Worm (Caenorhabditis elegans) whole organism, L2 larva: ENCODE data around the gene R02E4.2.
A peak's percentile ranks its signal among the peaks of the same experiment; 100 is the strongest.

Source experiments
- C34F6.9 ChIP-seq: fragments of 150-350 bp; optimal IDR thresholded peaks from 2 replicates; lab custom pipeline; 2014; ENCODE audit warnings: missing biosample characterization, missing genetic modification characterization
- F13H6.1 ChIP-seq: sonication (generic microtip); optimal IDR thresholded peaks from 2 replicates; lab custom pipeline; 2016; ENCODE audit warnings: missing genetic modification characterization, missing compliant biosample characterization
- R02D3.7 ChIP-seq: fragments of 150-350 bp; optimal IDR thresholded peaks from 2 replicates; lab custom pipeline; 2014; ENCODE audit warnings: missing biosample characterization, missing genetic modification characterization
- Y55F3AM.14 ChIP-seq: fragments of 200-800 bp; sonication (Bioruptor generic); optimal IDR thresholded peaks from 2 replicates; lab custom pipeline; 2018; ENCODE audit warnings: mild to moderate bottlenecking, missing genetic modification characterization, missing compliant biosample characterization
- alr-1 ChIP-seq: fragments of 150-350 bp; optimal IDR thresholded peaks from 2 replicates; lab custom pipeline; 2014; ENCODE audit warnings: missing biosample characterization, missing genetic modification characterization
- aly-2 ChIP-seq: fragments of 150-350 bp; optimal IDR thresholded peaks from 2 replicates; lab custom pipeline; 2014; ENCODE audit warnings: missing biosample characterization, missing genetic modification characterization
- blmp-1 ChIP-seq: sonication (generic microtip); optimal IDR thresholded peaks from 2 replicates; lab custom pipeline; 2017; ENCODE audit warnings: missing genetic modification characterization, mild to moderate bottlenecking, missing compliant biosample characterization, antibody characterized with exemption, moderate library complexity; ENCODE audit not compliant: insufficient read depth
- ceh-82 ChIP-seq: fragments of 150-350 bp; optimal IDR thresholded peaks from 2 replicates; lab custom pipeline; 2014; ENCODE audit warnings: missing biosample characterization, missing genetic modification characterization
- crh-2 ChIP-seq: sonication (generic microtip); optimal IDR thresholded peaks from 2 replicates; lab custom pipeline; 2017; ENCODE audit warnings: missing biosample characterization, missing genetic modification characterization
- dmd-4 ChIP-seq: sonication (generic microtip); optimal IDR thresholded peaks from 2 replicates; lab custom pipeline; 2017; ENCODE audit warnings: missing biosample characterization, missing genetic modification characterization
- egl-27 ChIP-seq: sonication (generic microtip); optimal IDR thresholded peaks from 3 replicates; lab custom pipeline; 2017; ENCODE audit warnings: missing biosample characterization, missing genetic modification reagents, missing genetic modification characterization
- elt-3 ChIP-seq: sonication (generic microtip); optimal IDR thresholded peaks from 2 replicates; lab custom pipeline; 2017; ENCODE audit warnings: missing biosample characterization, missing genetic modification characterization
- fos-1 ChIP-seq: fragments of 150-350 bp; optimal IDR thresholded peaks from 2 replicates; lab custom pipeline; 2014; ENCODE audit warnings: missing biosample characterization, missing genetic modification characterization
- gmeb-1 ChIP-seq: fragments of 150-350 bp; optimal IDR thresholded peaks from 2 replicates; lab custom pipeline; 2014; ENCODE audit warnings: missing biosample characterization, missing genetic modification characterization
- lin-11 ChIP-seq: fragments of 150-350 bp; sonication (generic microtip); optimal IDR thresholded peaks from 2 replicates; lab custom pipeline; 2014; ENCODE audit warnings: missing biosample characterization, missing genetic modification characterization, inconsistent platforms, mixed read lengths
- lin-13 ChIP-seq: fragments of 150-350 bp; optimal IDR thresholded peaks from 2 replicates; lab custom pipeline; 2014; ENCODE audit warnings: missing biosample characterization, missing genetic modification reagents, missing genetic modification characterization
- lin-39 ChIP-seq: fragments of 150-350 bp; optimal IDR thresholded peaks from 2 replicates; lab custom pipeline; 2014; ENCODE audit warnings: missing biosample characterization, missing genetic modification reagents, missing genetic modification characterization
- lsy-2 ChIP-seq, 2 experiments: fragments of 150-350 bp in 1 of 2; sonication (generic microtip) in 1 of 2; optimal IDR thresholded peaks; 2 replicates each; lab custom pipeline; 2014 to 2017; ENCODE audit warnings: missing biosample characterization in 2 of 2, missing genetic modification characterization in 2 of 2
- mab-5 ChIP-seq: fragments of 150-350 bp; optimal IDR thresholded peaks from 2 replicates; lab custom pipeline; 2014; ENCODE audit warnings: missing biosample characterization, missing genetic modification characterization
- mdl-1 ChIP-seq, 2 experiments: fragments of 150-350 bp in 1 of 2; sonication (generic microtip) in 1 of 2; optimal IDR thresholded peaks; 2 replicates each; lab custom pipeline; 2017; ENCODE audit warnings: missing biosample characterization in 2 of 2, missing genetic modification characterization in 2 of 2
- nhr-11 ChIP-seq: fragments of 150-350 bp; optimal IDR thresholded peaks from 2 replicates; lab custom pipeline; 2014; ENCODE audit warnings: missing biosample characterization, missing genetic modification characterization
- nhr-129 ChIP-seq: fragments of 150-350 bp; optimal IDR thresholded peaks from 2 replicates; lab custom pipeline; 2014; ENCODE audit warnings: missing biosample characterization, missing genetic modification characterization
- nhr-21 ChIP-seq: fragments of 150-350 bp; optimal IDR thresholded peaks from 2 replicates; lab custom pipeline; 2014; ENCODE audit warnings: missing biosample characterization, missing genetic modification characterization
- nhr-23 ChIP-seq: fragments of 150-350 bp; optimal IDR thresholded peaks from 2 replicates; lab custom pipeline; 2014; ENCODE audit warnings: missing biosample characterization, missing genetic modification reagents, missing genetic modification characterization
- nhr-237 ChIP-seq: fragments of 150-350 bp; optimal IDR thresholded peaks from 2 replicates; lab custom pipeline; 2014; ENCODE audit warnings: missing biosample characterization, missing genetic modification characterization
- nhr-25 ChIP-seq: fragments of 150-350 bp; sonication (generic microtip); optimal IDR thresholded peaks from 3 replicates; lab custom pipeline; 2014; ENCODE audit warnings: missing biosample characterization, missing genetic modification characterization
- nhr-6 ChIP-seq: fragments of 150-350 bp; optimal IDR thresholded peaks from 2 replicates; lab custom pipeline; 2014; ENCODE audit warnings: missing biosample characterization, missing genetic modification characterization
- peb-1 ChIP-seq: fragments of 150-350 bp; optimal IDR thresholded peaks from 2 replicates; lab custom pipeline; 2014; ENCODE audit warnings: missing biosample characterization, missing genetic modification characterization
- sem-4 ChIP-seq: fragments of 150-350 bp; optimal IDR thresholded peaks from 2 replicates; lab custom pipeline; 2014; ENCODE audit warnings: missing biosample characterization, missing genetic modification reagents, missing genetic modification characterization
- skn-1 ChIP-seq: sonication (generic microtip); optimal IDR thresholded peaks from 2 replicates; lab custom pipeline; 2017; ENCODE audit warnings: missing biosample characterization, missing genetic modification characterization
- sma-3 ChIP-seq: sonication (generic microtip); optimal IDR thresholded peaks from 2 replicates; lab custom pipeline; 2016; ENCODE audit warnings: missing genetic modification reagents, missing genetic modification characterization, missing compliant biosample characterization
- sma-9 ChIP-seq, 2 experiments: fragments of 150-350 bp in 1 of 2; sonication (generic microtip) in 1 of 2; optimal IDR thresholded peaks; 2 replicates each; lab custom pipeline; 2014 to 2016; ENCODE audit warnings: missing genetic modification characterization in 2 of 2, mild to moderate bottlenecking in 1 of 2, missing biosample characterization in 1 of 2, missing compliant biosample characterization in 1 of 2, missing genetic modification reagents in 1 of 2, moderate library complexity in 1 of 2
- unc-39 ChIP-seq: fragments of 150-350 bp; optimal IDR thresholded peaks from 2 replicates; lab custom pipeline; 2014; ENCODE audit warnings: missing biosample characterization, missing genetic modification characterization
- zag-1 ChIP-seq: fragments of 150-350 bp; optimal IDR thresholded peaks from 2 replicates; lab custom pipeline; 2014; ENCODE audit warnings: missing biosample characterization, missing genetic modification characterization
- ztf-1 ChIP-seq: fragments of 200-800 bp; sonication (Bioruptor generic); conservative IDR thresholded peaks from 2 replicates; pipeline ENCODE4 v1.3.6; 2022; ENCODE audit warnings: missing genetic modification characterization, missing compliant biosample characterization
- ztf-11 ChIP-seq: sonication (generic microtip); optimal IDR thresholded peaks from 2 replicates; lab custom pipeline; 2017; ENCODE audit warnings: missing biosample characterization, missing genetic modification characterization
- ztf-4 ChIP-seq: fragments of 150-350 bp; optimal IDR thresholded peaks from 2 replicates; lab custom pipeline; 2014; ENCODE audit warnings: missing biosample characterization, missing genetic modification characterization

The R02E4.2 gene

ce11 chrX:4132243-4132642 is 25.0 kb downstream of the R02E4.2 start:
- TF ChIP-seq nhr-25 (tag; lab: Kevin White, UChicago), result peak; percentile 88
- peak; percentile 93 for TF ChIP-seq nhr-21 (tag; lab: Kevin White, UChicago)
- TF ChIP-seq crh-2 (tag; lab: Kevin White, UChicago), result peak; percentile 59
- TF ChIP-seq fos-1 (tag; lab: Kevin White, UChicago), result no peak
- peak; percentile 53 for TF ChIP-seq egl-27 (tag; lab: Kevin White, UChicago)
- peak; percentile 95 for TF ChIP-seq blmp-1 (tag; lab: Kevin White, UChicago)
- no peak for TF ChIP-seq ztf-1 (GFP tag; lab: Robert Waterston, UW)
- TF ChIP-seq F13H6.1 (tag; lab: Kevin White, UChicago), result peak; percentile 61
- peak; percentile 86 for TF ChIP-seq sma-3 (GFP tag; lab: Kevin White, UChicago)
- no peak for TF ChIP-seq ztf-11 (tag; lab: Kevin White, UChicago)
- TF ChIP-seq C34F6.9 (tag; lab: Kevin White, UChicago), result no peak
- peak; percentile 6 for TF ChIP-seq nhr-6 (tag; lab: Kevin White, UChicago)
- peak; percentile 33 for TF ChIP-seq Y55F3AM.14
- TF ChIP-seq lsy-2 (tag; optimal IDR thresholded peaks at IDR 0.05; lab: Kevin White, UChicago), result peak in 1 of 2 experiments; percentile 52
- peak; percentile 94 for TF ChIP-seq sma-9 (GFP tag; optimal IDR thresholded peaks at IDR 0.05; lab: Kevin White, UChicago)
- TF ChIP-seq sma-9 (tag; optimal IDR thresholded peaks at IDR 0.05; lab: Kevin White, UChicago), result no peak
- peak; percentile 77 for TF ChIP-seq nhr-129 (tag; lab: Kevin White, UChicago)
- no peak for TF ChIP-seq skn-1 (tag; lab: Kevin White, UChicago)
- TF ChIP-seq ztf-4 (tag; lab: Kevin White, UChicago), result peak; percentile 33
- TF ChIP-seq sem-4 (tag; lab: Kevin White, UChicago), result no peak

DNA sequence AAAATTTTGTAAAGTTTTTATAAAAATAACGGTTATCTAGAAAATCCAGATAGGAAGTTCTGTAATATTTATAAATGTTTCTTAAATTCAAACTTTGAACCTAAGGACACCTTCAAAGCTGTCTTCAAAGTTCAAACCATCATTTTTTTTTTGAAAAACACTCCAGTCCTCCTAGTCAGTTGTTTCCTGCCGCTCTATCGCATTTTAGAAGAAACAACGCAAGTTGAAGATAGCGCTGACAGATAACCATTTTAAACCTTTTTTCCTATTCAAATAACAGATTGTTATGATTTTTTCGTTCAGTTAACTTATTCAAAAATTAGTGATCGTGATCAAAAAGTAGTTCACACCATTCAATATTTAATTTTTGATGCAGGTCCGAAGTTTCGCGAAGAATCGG is 26.1 kb downstream of the R02E4.2 start:
- no peak for TF ChIP-seq unc-39 (tag; lab: Kevin White, UChicago)
- TF ChIP-seq blmp-1 (tag; lab: Kevin White, UChicago), result no peak
- TF ChIP-seq nhr-21 (tag; lab: Kevin White, UChicago), result no peak
- no peak for TF ChIP-seq C34F6.9 (tag; lab: Kevin White, UChicago)
- no peak for TF ChIP-seq ztf-1 (GFP tag; lab: Robert Waterston, UW)
- peak; percentile 41 for TF ChIP-seq crh-2 (tag; lab: Kevin White, UChicago)
- TF ChIP-seq fos-1 (tag; lab: Kevin White, UChicago), result peak; percentile 6
- no peak for TF ChIP-seq dmd-4
- no peak for TF ChIP-seq Y55F3AM.14

DNA sequence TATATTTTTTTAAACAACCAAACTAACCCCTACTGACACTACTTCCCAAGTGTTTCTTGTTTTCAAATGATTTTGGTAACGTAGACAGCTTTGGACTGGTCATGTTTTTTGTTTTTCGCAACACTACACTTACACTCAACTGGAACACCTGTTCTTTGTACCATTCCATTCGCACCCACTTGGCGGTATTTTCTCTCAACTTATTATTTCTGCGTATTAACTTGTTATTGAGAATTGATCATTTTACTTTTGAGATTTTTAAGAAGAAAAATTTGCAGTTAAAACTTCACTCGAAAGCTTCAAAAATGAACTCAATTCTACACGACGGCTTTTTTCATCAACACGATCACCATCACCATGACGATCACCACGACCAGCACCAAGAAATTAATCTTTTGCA is 27.6 kb downstream of the R02E4.2 start, which contains the start of gene ZK470.2:
ZK470.2 (plus strand) TSS at position 301 of the 400 bp plus-strand sequence.
- TF ChIP-seq lin-39, result no peak
- no peak for TF ChIP-seq ztf-4 (tag; lab: Kevin White, UChicago)

DNA sequence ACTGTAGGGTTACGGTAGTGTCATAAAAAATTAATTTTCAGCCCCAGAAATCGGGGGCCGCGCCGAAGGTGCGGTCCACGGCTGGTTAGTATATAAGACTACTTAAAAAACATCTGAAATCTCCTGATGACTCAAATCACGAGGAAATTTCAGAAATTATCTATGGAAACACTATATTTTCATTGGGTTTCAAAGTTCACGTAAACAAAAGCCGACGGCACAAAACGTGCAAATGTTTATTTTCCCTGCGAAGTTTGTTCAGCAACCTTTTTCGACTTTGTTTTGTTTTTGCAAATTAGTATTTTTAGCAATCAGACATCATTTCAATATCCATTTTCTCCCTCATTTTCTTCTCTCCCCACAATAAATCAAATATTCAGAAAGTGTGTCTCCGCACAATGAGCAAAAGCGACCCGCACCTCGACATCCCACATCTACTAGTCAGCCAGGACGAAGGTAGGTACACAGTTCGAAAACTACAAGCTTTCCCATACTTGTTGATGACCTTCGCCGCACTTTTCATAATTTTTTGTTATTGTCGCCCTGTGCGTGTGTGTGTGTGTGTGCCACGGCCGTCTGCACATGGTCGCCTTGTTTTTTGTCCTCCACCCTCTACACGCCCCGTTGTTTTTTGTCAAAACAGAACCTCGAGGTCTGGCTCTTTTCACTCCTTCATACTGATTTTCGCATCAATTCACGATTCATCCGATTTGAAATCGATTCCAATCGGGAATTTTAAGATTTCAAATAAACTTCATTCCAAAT is 29.5 kb downstream of the R02E4.2 start:
- TF ChIP-seq egl-27 (tag; lab: Kevin White, UChicago) (no peak), elt-3 (tag; lab: Kevin White, UChicago) (no peak), ceh-82 (tag; lab: Kevin White, UChicago) (no peak), dmd-4 (no peak), nhr-6 (tag; lab: Kevin White, UChicago) (no peak), mdl-1 (tag; optimal IDR thresholded peaks at IDR 0.05; lab: Kevin White, UChicago) (no peak), nhr-25 (tag; lab: Kevin White, UChicago) (no peak), nhr-129 (tag; lab: Kevin White, UChicago) (peak; percentile 41), blmp-1 (tag; lab: Kevin White, UChicago) (no peak)

- TF ChIP-seq egl-27 (tag; lab: Kevin White, UChicago) (peak; percentile 47), lin-13 (GFP tag; lab: Kevin White, UChicago) (no peak), ceh-82 (tag; lab: Kevin White, UChicago) (no peak), mab-5 (tag; lab: Kevin White, UChicago) (peak; percentile 24), lin-11 (peak; percentile 12), elt-3 (tag; lab: Kevin White, UChicago) (no peak), dmd-4 (no peak), sem-4 (tag; lab: Kevin White, UChicago) (peak; percentile 72), zag-1 (no peak), alr-1 (no peak), gmeb-1 (tag; lab: Kevin White, UChicago) (peak; percentile 12), F13H6.1 (tag; lab: Kevin White, UChicago) (peak; percentile 34), skn-1 (tag; lab: Kevin White, UChicago) (no peak), blmp-1 (tag; lab: Kevin White, UChicago) (no peak), nhr-25 (tag; lab: Kevin White, UChicago) (peak; percentile 47), nhr-6 (tag; lab: Kevin White, UChicago) (no peak), nhr-11 (no peak), aly-2 (no peak), fos-1 (tag; lab: Kevin White, UChicago) (peak; percentile 28), nhr-23 (tag; lab: Kevin White, UChicago) (no peak), mdl-1 (tag; optimal IDR thresholded peaks at IDR 0.05; lab: Kevin White, UChicago) (peak in 1 of 2 experiments; percentile 26), peb-1 (no peak), nhr-237 (peak; percentile 24), R02D3.7 (no peak), sma-3 (GFP tag; lab: Kevin White, UChicago) (no peak)
These were observed 30.4 kb downstream of the R02E4.2 start for ce11 chrX:4137452-4138164.
